Worm (Caenorhabditis elegans): ENCODE measurements around the gene klp-12.
A peak's percentile ranks its signal among the peaks of the same experiment; 100 is the strongest.

Gene klp-12

ce11 chrIV:11344288-11344687 is 15.4 kb downstream of the klp-12 start:
- TF ChIP-seq madf-5 (GFP tag; IDR thresholded peaks at IDR 0.05) = no peak
- no peak for TF ChIP-seq ztf-7 (tag; optimal IDR thresholded peaks at IDR 0.05)
- TF ChIP-seq lir-3 (tag; optimal IDR thresholded peaks at IDR 0.05) = no peak
- TF ChIP-seq aly-2 (tag; optimal IDR thresholded peaks at IDR 0.05) = no peak
- TF ChIP-seq nhr-111 (GFP tag; optimal IDR thresholded peaks at IDR 0.05) = no peak

DNA sequence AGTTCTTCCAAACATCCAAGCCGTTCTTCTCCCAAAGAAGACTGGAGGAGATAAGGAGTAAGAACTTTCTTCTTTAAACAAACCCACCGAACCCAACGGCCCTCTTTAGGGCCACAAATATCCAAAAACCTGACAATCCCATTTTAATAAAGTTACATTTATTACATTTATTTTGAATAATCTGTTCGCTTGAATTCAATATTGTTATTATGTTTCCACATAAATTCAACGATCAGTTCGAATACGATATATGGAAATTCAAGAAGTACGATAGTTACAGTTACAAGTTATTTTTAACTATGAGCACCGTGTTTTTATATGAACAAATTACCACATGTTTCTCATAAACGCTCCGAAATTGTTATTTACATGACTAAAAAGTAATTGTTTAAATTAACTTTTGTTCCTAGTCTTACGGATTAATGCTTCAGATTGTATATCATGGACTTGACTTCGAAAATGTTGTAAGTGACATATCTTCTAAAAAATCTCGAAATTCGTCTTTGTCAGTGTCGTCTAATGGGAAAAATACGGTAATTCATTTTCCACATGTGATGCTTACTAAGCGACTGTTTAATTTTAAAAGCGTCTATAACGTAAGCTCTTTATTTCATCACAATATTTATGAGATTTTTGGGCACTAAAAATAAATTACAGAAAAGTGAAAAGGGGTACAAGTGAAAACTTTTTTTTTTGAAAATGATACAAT is 18.8 kb downstream of the klp-12 start:
- TF ChIP-seq F37D6.2 (tag; optimal IDR thresholded peaks at IDR 0.05) (no peak), nhr-25 (tag; optimal IDR thresholded peaks at IDR 0.05; ENCODE audit: borderline replicate concordance, insufficient read depth) (no peak), daf-19 (GFP tag; conservative IDR thresholded peaks at IDR 0.05) (0 out of 2 replicates have a peak, but pooled peaks have one; percentile 49), Y48G9A.11 (GFP tag; IDR thresholded peaks at IDR 0.05) (no peak), lim-7 (GFP tag; IDR thresholded peaks at IDR 0.05) (0 out of 2 replicates have a peak, but pooled peaks have one; percentile 26), ceh-82 (tag; optimal IDR thresholded peaks at IDR 0.05) (no peak), mep-1 (tag; optimal IDR thresholded peaks at IDR 0.05) (no peak), mes-2 (tag; optimal IDR thresholded peaks at IDR 0.05; ENCODE audit: poor library complexity, severe bottlenecking) (no peak), lin-29 (GFP tag; IDR thresholded peaks at IDR 0.05) (no peak), saeg-2 (GFP tag; IDR thresholded peaks at IDR 0.05) (no peak), mxl-2 (GFP tag; conservative IDR thresholded peaks at IDR 0.05) (no peak), Y105C5A.15 (GFP tag; IDR thresholded peaks at IDR 0.05) (no peak), F49E8.2 (tag; optimal IDR thresholded peaks at IDR 0.05; ENCODE audit: borderline replicate concordance) (peak; percentile 72), ceh-20 (GFP tag; IDR thresholded peaks at IDR 0.05) (no peak), sdz-12 (GFP tag; optimal IDR thresholded peaks at IDR 0.05) (no peak), aly-2 (tag; optimal IDR thresholded peaks at IDR 0.05) (no peak), Y75B8A.6 (GFP tag; IDR thresholded peaks at IDR 0.05) (no peak), nhr-41 (GFP tag; IDR thresholded peaks at IDR 0.05) (no peak), zip-11 (GFP tag; IDR thresholded peaks at IDR 0.05) (no peak), hlh-30 (tag; optimal IDR thresholded peaks at IDR 0.05; ENCODE audit: insufficient read depth) (no peak), ZK546.5 (tag; optimal IDR thresholded peaks at IDR 0.05) (no peak), hlh-11 (tag; optimal IDR thresholded peaks at IDR 0.05) (no peak), unc-62 (GFP tag; optimal IDR thresholded peaks at IDR 0.05 in 1 of 2) (peak in 1 of 2 experiments; percentile 62), unc-62 (tag; optimal IDR thresholded peaks at IDR 0.05) (no peak), lin-13 (GFP tag; optimal IDR thresholded peaks at IDR 0.05) (no peak), nhr-6 (tag; optimal IDR thresholded peaks at IDR 0.05) (no peak), duxl-1 (tag; optimal IDR thresholded peaks at IDR 0.05; ENCODE audit: poor library complexity) (no peak), dmd-8 (GFP tag; IDR thresholded peaks at IDR 0.05) (0 out of 2 replicates have a peak, but pooled peaks have one; percentile 61), hmg-1.1 (GFP tag; IDR thresholded peaks at IDR 0.05) (no peak), fkh-10 (GFP tag; optimal IDR thresholded peaks at IDR 0.05) (no peak), Y5F2A.4 (GFP tag; optimal IDR thresholded peaks at IDR 0.05) (no peak), zag-1 (tag; optimal IDR thresholded peaks at IDR 0.05) (no peak), unc-130 (GFP tag; optimal IDR thresholded peaks at IDR 0.05) (no peak), ceh-44 (GFP tag; IDR thresholded peaks at IDR 0.05) (no peak), daf-12 (tag; optimal IDR thresholded peaks at IDR 0.05) (no peak), zfp-2 (tag; optimal IDR thresholded peaks at IDR 0.05) (no peak), ZK337.2 (GFP tag; IDR thresholded peaks at IDR 0.05) (no peak), pha-4 (GFP tag; IDR thresholded peaks at IDR 0.05) (peak; percentile 29; the same call in 1 of the 2 replicates), pha-4 (tag; optimal IDR thresholded peaks at IDR 0.05) (no peak), nhr-237 (tag; optimal IDR thresholded peaks at IDR 0.05) (no peak), cey-2 (tag; optimal IDR thresholded peaks at IDR 0.05; ENCODE audit: borderline replicate concordance, insufficient read depth) (no peak), nhr-111 (GFP tag; optimal IDR thresholded peaks at IDR 0.05) (no peak), F10B5.3 (tag; optimal IDR thresholded peaks at IDR 0.05) (no peak), snpc-1.2 (GFP tag; IDR thresholded peaks at IDR 0.05) (peak; percentile 74), set-16 (GFP tag; IDR thresholded peaks at IDR 0.05) (no peak)
